Worm (Caenorhabditis elegans): ENCODE results near the gene str-260.

ce11 chrV:3517889-3518288 lies 9.1 kb upstream of the str-260 start, which contains the start of gene str-227:
- TF ChIP-seq tbx-2 (tag; optimal IDR thresholded peaks at IDR 0.05) (no peak), pqm-1 (tag; optimal IDR thresholded peaks at IDR 0.05) (no peak), elt-2 (tag; optimal IDR thresholded peaks at IDR 0.05) (no peak), nhr-11 (tag; optimal IDR thresholded peaks at IDR 0.05) (no peak), rnt-1 (tag; optimal IDR thresholded peaks at IDR 0.05) (no peak)
